Worm (Caenorhabditis elegans) whole organism, young adult: ENCODE measurements around the gene sek-5.

Source experiments
- B0019.2 ChIP-seq: fragments of 200-800 bp; sonication (Bioruptor generic); conservative IDR thresholded peaks from 2 replicates; pipeline ENCODE4 v1.3.6; 2022; ENCODE audit warnings: missing genetic modification reagents, missing genetic modification characterization, missing compliant biosample characterization
- B0261.1 ChIP-seq: sonication (generic microtip); optimal IDR thresholded peaks from 2 replicates; lab custom pipeline; 2016; ENCODE audit warnings: mild to moderate bottlenecking, missing genetic modification characterization, moderate library complexity, missing compliant biosample characterization
- C17E4.6 ChIP-seq: fragments of 200-800 bp; sonication (Bioruptor generic); IDR thresholded peaks from 2 replicates; pipeline ENCODE4 v1.3.6; 2022; ENCODE audit warnings: missing genetic modification reagents, missing genetic modification characterization, missing compliant biosample characterization
- F37B4.10 ChIP-seq: fragments of 200-800 bp; sonication (Bioruptor generic); IDR thresholded peaks from 2 replicates; pipeline ENCODE4 v1.3.6; 2022; ENCODE audit warnings: missing genetic modification characterization, missing compliant biosample characterization
- F52B5.7 ChIP-seq: sonication (generic microtip); optimal IDR thresholded peaks from 2 replicates; lab custom pipeline; 2016; ENCODE audit warnings: mild to moderate bottlenecking, missing genetic modification characterization, missing compliant biosample characterization
- F57A8.1 ChIP-seq: fragments of 200-800 bp; sonication (Bioruptor generic); optimal IDR thresholded peaks from 2 replicates; lab custom pipeline; 2018; ENCODE audit warnings: mild to moderate bottlenecking, missing genetic modification characterization, moderate library complexity, missing compliant biosample characterization
- K12H6.12 ChIP-seq: fragments of 200-800 bp; sonication (Bioruptor generic); optimal IDR thresholded peaks from 2 replicates; lab custom pipeline; 2018; ENCODE audit warnings: mild to moderate bottlenecking, missing genetic modification characterization, missing compliant biosample characterization
- T26A5.8 ChIP-seq: sonication (generic microtip); optimal IDR thresholded peaks from 2 replicates; lab custom pipeline; 2016; ENCODE audit warnings: missing genetic modification characterization, missing compliant biosample characterization
- Y95B8A.8 ChIP-seq: fragments of 200-800 bp; sonication (Bioruptor generic); IDR thresholded peaks from 2 replicates; pipeline ENCODE4 v1.3.6; 2022; ENCODE audit warnings: missing genetic modification reagents, missing genetic modification characterization, missing compliant biosample characterization
- athp-1 ChIP-seq: sonication (generic microtip); optimal IDR thresholded peaks from 2 replicates; lab custom pipeline; 2017; ENCODE audit warnings: mild to moderate bottlenecking, missing genetic modification characterization, missing compliant biosample characterization
- attf-5 ChIP-seq: fragments of 200-800 bp; sonication (Bioruptor generic); optimal IDR thresholded peaks from 2 replicates; lab custom pipeline; 2018; ENCODE audit warnings: mild to moderate bottlenecking, missing genetic modification characterization, missing compliant biosample characterization
- bed-1 ChIP-seq: fragments of 200-800 bp; sonication (Bioruptor generic); IDR thresholded peaks from 2 replicates; pipeline ENCODE4 v1.3.6; 2022; ENCODE audit warnings: missing genetic modification reagents, missing genetic modification characterization, missing compliant biosample characterization
- bed-2 ChIP-seq: fragments of 200-800 bp; sonication (Bioruptor generic); IDR thresholded peaks from 2 replicates; pipeline ENCODE4 v1.3.6; 2022; ENCODE audit warnings: missing genetic modification reagents, missing genetic modification characterization, missing compliant biosample characterization
- ccch-3 ChIP-seq: fragments of 200-800 bp; sonication (Bioruptor generic); optimal IDR thresholded peaks from 2 replicates; lab custom pipeline; 2018; ENCODE audit warnings: mild to moderate bottlenecking, missing genetic modification characterization, missing compliant biosample characterization
- cebp-1 ChIP-seq, 2 experiments: fragments of 200-800 bp in 1 of 2; sonication (Bioruptor generic) in 1 of 2; sonication (generic microtip) in 1 of 2; IDR thresholded peaks in 1 of 2; optimal IDR thresholded peaks in 1 of 2; 2 replicates each; pipeline versions ENCODE4 v1.3.6 to Lab custom; 2017 to 2022; ENCODE audit warnings: missing compliant biosample characterization in 2 of 2, missing genetic modification characterization in 2 of 2, mild to moderate bottlenecking in 1 of 2, missing genetic modification reagents in 1 of 2, moderate library complexity in 1 of 2
- ceh-100 ChIP-seq: fragments of 200-800 bp; sonication (Bioruptor generic); IDR thresholded peaks from 2 replicates; pipeline ENCODE4 v1.3.6; 2022; ENCODE audit warnings: missing genetic modification reagents, missing genetic modification characterization, missing compliant biosample characterization
- ceh-58 ChIP-seq: fragments of 200-800 bp; sonication (Bioruptor generic); IDR thresholded peaks from 2 replicates; pipeline ENCODE4 v1.3.6; 2022; ENCODE audit warnings: missing genetic modification characterization, missing compliant biosample characterization
- ceh-79 ChIP-seq: sonication (generic microtip); optimal IDR thresholded peaks from 2 replicates; lab custom pipeline; 2017; ENCODE audit warnings: mild to moderate bottlenecking, missing genetic modification characterization, missing compliant biosample characterization
- chd-7 ChIP-seq: sonication (generic microtip); optimal IDR thresholded peaks from 2 replicates; lab custom pipeline; 2016; ENCODE audit warnings: mild to moderate bottlenecking, missing genetic modification characterization, moderate library complexity, missing compliant biosample characterization
- die-1 ChIP-seq: sonication (generic microtip); optimal IDR thresholded peaks from 2 replicates; lab custom pipeline; 2016; ENCODE audit warnings: missing genotype, mild to moderate bottlenecking, missing genetic modification characterization, missing compliant biosample characterization
- dox-1 ChIP-seq: fragments of 200-800 bp; sonication (Bioruptor generic); IDR thresholded peaks from 2 replicates; pipeline ENCODE4 v1.3.6; 2022; ENCODE audit warnings: missing genetic modification reagents, missing genetic modification characterization, missing compliant biosample characterization
- dpff-1 ChIP-seq: sonication (generic microtip); optimal IDR thresholded peaks from 2 replicates; lab custom pipeline; 2017; ENCODE audit warnings: mild to moderate bottlenecking, missing genetic modification characterization, missing compliant biosample characterization
- dpl-1 ChIP-seq: fragments of 150-350 bp; optimal IDR thresholded peaks from 2 replicates; lab custom pipeline; 2014; ENCODE audit warnings: missing biosample characterization, missing genetic modification reagents, missing genetic modification characterization
- efl-1 ChIP-seq: fragments of 150-350 bp; optimal IDR thresholded peaks from 2 replicates; lab custom pipeline; 2014; ENCODE audit warnings: missing biosample characterization, missing genetic modification reagents, missing genetic modification characterization
- egl-18 ChIP-seq: fragments of 200-800 bp; sonication (Bioruptor generic); IDR thresholded peaks from 2 replicates; pipeline ENCODE4 v1.3.6; 2022; ENCODE audit warnings: missing genetic modification reagents, missing genetic modification characterization, missing compliant biosample characterization
- egrh-3 ChIP-seq: fragments of 200-800 bp; sonication (Bioruptor generic); IDR thresholded peaks from 2 replicates; pipeline ENCODE4 v1.3.6; 2022; ENCODE audit warnings: missing genetic modification reagents, missing genetic modification characterization, missing compliant biosample characterization
- ekl-4 ChIP-seq: fragments of 200-800 bp; sonication (Bioruptor generic); IDR thresholded peaks from 2 replicates; pipeline ENCODE4 v1.3.6; 2022; ENCODE audit warnings: missing genetic modification reagents, missing genetic modification characterization, missing compliant biosample characterization
- fkh-3 ChIP-seq: sonication (generic microtip); optimal IDR thresholded peaks from 2 replicates; lab custom pipeline; 2016; ENCODE audit warnings: mild to moderate bottlenecking, missing genetic modification characterization, missing compliant biosample characterization
- hrde-1 ChIP-seq: sonication (generic microtip); optimal IDR thresholded peaks from 2 replicates; lab custom pipeline; 2016; ENCODE audit warnings: missing genetic modification characterization, mild to moderate bottlenecking, missing compliant biosample characterization, moderate library complexity, missing genotype, missing genetic modification reagents, borderline replicate concordance
- lin-26 ChIP-seq: fragments of 200-800 bp; sonication (Bioruptor generic); IDR thresholded peaks from 2 replicates; pipeline ENCODE4 v1.3.6; 2022; ENCODE audit warnings: missing genetic modification reagents, missing genetic modification characterization, missing compliant biosample characterization
- lin-54 ChIP-seq: fragments of 200-800 bp; sonication (Bioruptor generic); optimal IDR thresholded peaks from 2 replicates; lab custom pipeline; 2018; ENCODE audit warnings: mild to moderate bottlenecking, missing genetic modification characterization, missing compliant biosample characterization
- lsl-1 ChIP-seq: fragments of 200-800 bp; sonication (Bioruptor generic); optimal IDR thresholded peaks from 2 replicates; lab custom pipeline; 2018; ENCODE audit warnings: mild to moderate bottlenecking, missing genetic modification characterization, moderate library complexity, missing compliant biosample characterization
- madf-3 ChIP-seq: fragments of 200-800 bp; sonication (Bioruptor generic); IDR thresholded peaks from 2 replicates; pipeline ENCODE4 v1.3.6; 2022; ENCODE audit warnings: missing genetic modification reagents, missing genetic modification characterization, missing compliant biosample characterization
- nhr-80 ChIP-seq: sonication (generic microtip); optimal IDR thresholded peaks from 2 replicates; lab custom pipeline; 2016; ENCODE audit warnings: missing genetic modification characterization, missing compliant biosample characterization
- rcor-1 ChIP-seq: fragments of 200-800 bp; sonication (Bioruptor generic); IDR thresholded peaks from 2 replicates; pipeline ENCODE4 v1.3.6; 2022; ENCODE audit warnings: missing genetic modification reagents, missing genetic modification characterization, missing compliant biosample characterization
- rec-8 ChIP-seq, 2 experiments: sonication (generic microtip); optimal IDR thresholded peaks; 2 replicates each; lab custom pipeline; 2016; ENCODE audit warnings: mild to moderate bottlenecking in 2 of 2, missing genetic modification characterization in 2 of 2, missing genetic modification reagents in 2 of 2, missing genotype in 2 of 2, missing biosample characterization in 1 of 2, missing compliant biosample characterization in 1 of 2, moderate library complexity in 1 of 2
- sdz-38 ChIP-seq: sonication (generic microtip); optimal IDR thresholded peaks from 2 replicates; lab custom pipeline; 2016; ENCODE audit warnings: missing genotype, missing genetic modification characterization, missing compliant biosample characterization
- snpc-1.1 ChIP-seq: sonication (generic microtip); optimal IDR thresholded peaks from 2 replicates; lab custom pipeline; 2017; ENCODE audit warnings: missing genetic modification characterization, mild to moderate bottlenecking, missing compliant biosample characterization, antibody characterized with exemption, moderate library complexity, missing genotype, missing genetic modification reagents; ENCODE audit not compliant: insufficient read depth
- somi-1 ChIP-seq: fragments of 200-800 bp; sonication (Bioruptor generic); optimal IDR thresholded peaks from 2 replicates; lab custom pipeline; 2018; ENCODE audit warnings: mild to moderate bottlenecking, missing genetic modification characterization, missing compliant biosample characterization
- sptf-2 ChIP-seq: fragments of 200-800 bp; sonication (Bioruptor generic); optimal IDR thresholded peaks from 2 replicates; lab custom pipeline; 2018; ENCODE audit warnings: mild to moderate bottlenecking, missing genetic modification characterization, missing compliant biosample characterization
- zfh-2 ChIP-seq: fragments of 200-800 bp; sonication (Bioruptor generic); conservative IDR thresholded peaks from 2 replicates; pipeline ENCODE4 v1.3.6; 2022; ENCODE audit warnings: missing genetic modification reagents, missing genetic modification characterization, missing compliant biosample characterization
- zim-3 ChIP-seq: sonication (generic microtip); optimal IDR thresholded peaks from 2 replicates; lab custom pipeline; 2017; ENCODE audit warnings: mild to moderate bottlenecking, missing genetic modification characterization, moderate library complexity, missing compliant biosample characterization
- ztf-26 ChIP-seq: sonication (generic microtip); optimal IDR thresholded peaks from 2 replicates; lab custom pipeline; 2017; ENCODE audit warnings: missing genetic modification characterization, missing compliant biosample characterization
- ztf-6 ChIP-seq: fragments of 200-800 bp; sonication (Bioruptor generic); IDR thresholded peaks from 2 replicates; pipeline ENCODE4 v1.3.6; 2022; ENCODE audit warnings: missing genetic modification reagents, missing genetic modification characterization, missing compliant biosample characterization

The sek-5 gene

DNA sequence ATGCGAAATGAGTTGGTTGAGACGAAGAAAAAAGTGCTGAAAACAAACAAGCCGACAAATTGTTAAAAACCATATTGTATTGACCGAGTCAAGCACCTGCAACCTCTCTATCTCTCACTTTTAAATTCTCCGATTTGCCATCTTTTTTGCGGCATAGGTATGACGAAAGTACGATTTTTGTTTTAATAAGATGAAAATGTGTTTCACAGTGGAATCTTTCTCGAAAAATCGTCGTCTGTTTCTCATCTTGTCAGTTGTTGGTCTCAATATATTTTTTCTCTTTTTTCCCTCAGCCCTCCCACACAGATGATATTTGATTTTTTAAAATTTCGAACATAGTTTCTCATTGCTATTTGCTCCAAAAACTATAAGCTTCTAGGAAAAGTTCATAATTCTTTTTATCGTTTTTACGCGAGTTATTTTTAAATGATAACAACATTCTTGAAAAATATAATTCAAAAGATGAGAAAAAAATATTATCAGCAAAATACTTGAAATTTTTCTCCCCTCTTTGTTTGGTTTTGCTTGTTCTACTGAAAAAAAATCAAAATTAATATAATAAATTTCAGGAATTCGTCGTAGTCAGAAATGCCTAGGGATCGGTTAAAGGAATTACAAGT lies 28.8 kb upstream of the sek-5 start, which contains the start of gene syx-3:
Gene syx-3, plus strand, starts transcription at position 570 of the 620 bp plus-strand sequence.
- TF ChIP-seq sdz-38 (tag; lab: Kevin White, UChicago) (no peak), bed-2 (GFP tag; lab: Robert Waterston, UW) (no peak), B0261.1 (tag; lab: Kevin White, UChicago) (no peak), T26A5.8 (no peak), lin-54 (GFP tag; lab: Kevin White, UChicago) (no peak), snpc-1.1 (tag; lab: Kevin White, UChicago) (no peak), zfh-2 (GFP tag; lab: Robert Waterston, UW) (no peak), ceh-100 (GFP tag; lab: Robert Waterston, UW) (no peak), hrde-1 (no peak), ztf-26 (tag; lab: Kevin White, UChicago) (no peak), ccch-3 (no peak), F57A8.1 (no peak), dpl-1 (GFP tag; lab: Kevin White, UChicago) (no peak), efl-1 (GFP tag; lab: Kevin White, UChicago) (no peak), dpff-1 (tag; lab: Kevin White, UChicago) (no peak), bed-1 (GFP tag; lab: Robert Waterston, UW) (no peak)

DNA sequence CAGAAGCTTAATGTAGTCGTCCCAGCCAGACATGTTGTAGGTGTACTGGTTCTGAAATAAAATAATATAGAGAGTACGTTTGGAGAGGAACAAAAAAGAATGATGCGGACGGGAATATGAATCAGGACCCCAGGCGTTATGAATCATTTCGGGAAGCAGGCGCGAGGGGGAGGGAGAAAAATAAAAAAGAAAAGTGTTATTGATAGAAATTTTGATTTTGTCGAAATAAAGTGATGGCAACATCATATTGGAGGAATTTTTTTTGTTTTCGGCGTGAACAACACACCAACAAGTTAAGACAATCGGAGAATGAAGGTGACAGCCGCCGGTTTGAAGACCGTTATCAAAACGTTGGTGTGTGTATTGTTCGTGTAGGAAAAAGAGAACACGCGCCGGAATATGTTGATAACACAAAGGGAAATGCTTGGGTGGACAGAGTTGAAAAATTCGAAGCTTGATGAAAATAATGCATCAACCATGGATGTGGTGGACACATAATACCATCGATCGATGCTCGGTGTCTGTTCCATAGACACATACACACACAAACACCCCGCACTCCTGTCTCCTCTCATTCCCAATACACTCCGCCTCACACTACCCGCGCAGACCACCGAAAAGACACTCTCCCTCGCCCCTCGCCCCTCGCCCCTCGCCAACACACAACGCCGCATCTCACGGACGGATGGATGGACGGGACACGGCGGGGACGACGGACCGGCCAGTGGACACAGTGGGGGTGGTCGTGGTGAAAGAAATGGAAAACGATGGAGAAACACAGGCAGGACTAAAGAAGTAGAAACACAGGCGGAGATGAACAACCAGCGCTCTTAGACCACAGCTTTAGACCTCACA lies 23.2 kb upstream of the sek-5 start, which contains the start of gene pfn-2:
Gene pfn-2, minus strand, starts transcription at position 51 of the 855 bp plus-strand sequence.
- peak; percentile 83; the same call in 1 of the 2 replicates for TF ChIP-seq egrh-3 (GFP tag; lab: Robert Waterston, UW)
- TF ChIP-seq K12H6.12, result peak; percentile 13
- peak; percentile 8 for TF ChIP-seq attf-5 (GFP tag; lab: Kevin White, UChicago)
- TF ChIP-seq lin-26 (GFP tag; lab: Robert Waterston, UW), result no peak
- TF ChIP-seq zim-3 (tag; lab: Kevin White, UChicago), result no peak
- TF ChIP-seq rec-8 (tag; optimal IDR thresholded peaks at IDR 0.05; lab: Kevin White, UChicago), result no peak
- TF ChIP-seq bed-2 (GFP tag; lab: Robert Waterston, UW), result no peak
- no peak for TF ChIP-seq Y95B8A.8
- TF ChIP-seq B0019.2 (GFP tag; lab: Robert Waterston, UW), result no peak
- peak; percentile 16 for TF ChIP-seq F52B5.7 (tag; lab: Kevin White, UChicago)
- no peak for TF ChIP-seq madf-3 (GFP tag; lab: Robert Waterston, UW)
- TF ChIP-seq ekl-4 (GFP tag; lab: Robert Waterston, UW), result 0 out of 2 replicates have a peak, but pooled peaks have one; percentile 35
- TF ChIP-seq F37B4.10 (GFP tag; lab: Robert Waterston, UW), result 0 out of 2 replicates have a peak, but pooled peaks have one; percentile 77
- no peak for TF ChIP-seq sptf-2 (GFP tag; lab: Kevin White, UChicago)
- no peak for TF ChIP-seq egl-18 (GFP tag; lab: Robert Waterston, UW)
- peak; percentile 98 for TF ChIP-seq zfh-2 (GFP tag; lab: Robert Waterston, UW)
- TF ChIP-seq ceh-79 (tag; lab: Kevin White, UChicago), result no peak
- 0 out of 2 replicates have a peak, but pooled peaks have one; percentile 49 for TF ChIP-seq ceh-58 (GFP tag; lab: Robert Waterston, UW)
- no peak for TF ChIP-seq ceh-100 (GFP tag; lab: Robert Waterston, UW)
- TF ChIP-seq rcor-1 (GFP tag; lab: Robert Waterston, UW), result no peak
- peak; percentile 79 for TF ChIP-seq nhr-80 (tag; lab: Kevin White, UChicago)
- no peak for TF ChIP-seq athp-1 (tag; lab: Kevin White, UChicago)
- no peak for TF ChIP-seq sdz-38 (tag; lab: Kevin White, UChicago)
- peak; percentile 40 for TF ChIP-seq chd-7
- no peak for TF ChIP-seq bed-1 (GFP tag; lab: Robert Waterston, UW)
- TF ChIP-seq cebp-1 (GFP tag; IDR thresholded peaks at IDR 0.05; lab: Robert Waterston, UW), result no peak
- peak; percentile 48 for TF ChIP-seq cebp-1 (tag; optimal IDR thresholded peaks at IDR 0.05; lab: Kevin White, UChicago)
- no peak for TF ChIP-seq die-1 (tag; lab: Kevin White, UChicago)
- TF ChIP-seq dox-1 (GFP tag; lab: Robert Waterston, UW), result peak; percentile 58; the same call in 1 of the 2 replicates
- no peak for TF ChIP-seq ztf-6 (GFP tag; lab: Robert Waterston, UW)
- TF ChIP-seq lsl-1 (GFP tag; lab: Kevin White, UChicago), result no peak
- TF ChIP-seq fkh-3, result no peak
- TF ChIP-seq C17E4.6 (GFP tag; lab: Robert Waterston, UW), result no peak
- TF ChIP-seq somi-1 (GFP tag; lab: Kevin White, UChicago), result no peak
